Worm (Caenorhabditis elegans) whole organism, midembryonic: ENCODE results near the gene srr-10.

Source experiments
- cog-1 ChIP-seq: sonication (generic microtip); optimal IDR thresholded peaks from 2 replicates; lab custom pipeline; 2016; ENCODE audit warnings: missing genetic modification characterization, missing compliant biosample characterization
- flt-1 ChIP-seq: fragments of 200-800 bp; sonication (Bioruptor generic); IDR thresholded peaks from 2 replicates; pipeline ENCODE4 v1.3.6; 2022; ENCODE audit warnings: missing genetic modification characterization, missing compliant biosample characterization
- klf-2 ChIP-seq: fragments of 200-800 bp; sonication (Bioruptor generic); conservative IDR thresholded peaks from 2 replicates; pipeline ENCODE4 v1.3.6; 2022; ENCODE audit warnings: missing genetic modification reagents, missing genetic modification characterization, missing compliant biosample characterization
- ref-1 ChIP-seq: fragments of 200-800 bp; sonication (Bioruptor generic); conservative IDR thresholded peaks from 2 replicates; pipeline ENCODE4 v1.3.6; 2022; ENCODE audit warnings: missing genetic modification reagents, missing genetic modification characterization, missing compliant biosample characterization
- ztf-29 ChIP-seq: fragments of 200-800 bp; sonication (Bioruptor generic); IDR thresholded peaks from 2 replicates; pipeline ENCODE4 v1.3.6; 2022; ENCODE audit warnings: missing genetic modification reagents, missing genetic modification characterization, missing compliant biosample characterization

DNA sequence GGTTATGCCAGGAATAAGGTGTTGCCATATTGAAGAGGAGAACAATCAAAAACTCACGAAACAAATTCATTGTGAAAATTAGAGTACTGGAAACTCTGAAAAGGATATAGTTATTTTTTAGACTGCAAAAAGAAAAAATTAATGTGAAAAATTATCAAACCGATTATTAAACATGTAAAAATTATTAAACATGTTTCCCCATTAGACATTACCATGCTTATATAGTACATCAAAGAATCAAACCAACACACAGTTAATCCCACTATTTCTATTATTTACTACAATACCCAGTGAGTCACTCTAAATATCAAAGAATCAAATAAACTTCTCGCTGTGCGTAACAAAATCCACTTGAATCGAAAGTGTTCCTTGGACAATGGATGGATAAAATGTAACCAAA lies 22.3 kb upstream of the srr-10 start, which contains the start of gene ZK105.13:
- TF ChIP-seq ref-1 (GFP tag; lab: Robert Waterston, UW) (no peak), flt-1 (GFP tag; lab: Robert Waterston, UW) (no peak), klf-2 (GFP tag; lab: Robert Waterston, UW) (no peak), cog-1 (tag; lab: Kevin White, UChicago) (no peak), ztf-29 (GFP tag; lab: Robert Waterston, UW) (no peak)
